Worm (Caenorhabditis elegans) whole organism, late embryonic: ENCODE measurements around the gene F31F6.1.

Source experiments
- Y22D7AL.16 ChIP-seq: sonication (generic microtip); optimal IDR thresholded peaks from 2 replicates; lab custom pipeline; 2016; ENCODE audit warnings: missing genetic modification characterization, missing compliant biosample characterization
- ahr-1 ChIP-seq: sonication (generic microtip); optimal IDR thresholded peaks from 2 replicates; lab custom pipeline; 2016; ENCODE audit warnings: missing genetic modification characterization, missing compliant biosample characterization
- ceh-18 ChIP-seq: sonication (generic microtip); optimal IDR thresholded peaks from 2 replicates; lab custom pipeline; 2016; ENCODE audit warnings: missing genetic modification characterization, missing compliant biosample characterization
- ceh-19 ChIP-seq: fragments of 200-800 bp; sonication (Bioruptor generic); optimal IDR thresholded peaks from 2 replicates; lab custom pipeline; 2018; ENCODE audit warnings: mild to moderate bottlenecking, missing genetic modification characterization, missing compliant biosample characterization
- ceh-31 ChIP-seq: sonication (generic microtip); optimal IDR thresholded peaks from 2 replicates; lab custom pipeline; 2016; ENCODE audit warnings: missing genetic modification characterization, missing compliant biosample characterization
- ceh-48 ChIP-seq: sonication (generic microtip); optimal IDR thresholded peaks from 2 replicates; lab custom pipeline; 2016; ENCODE audit warnings: missing genetic modification characterization, inconsistent platforms, missing compliant biosample characterization
- ceh-6 ChIP-seq: fragments of 200-800 bp; sonication (Bioruptor generic); optimal IDR thresholded peaks from 2 replicates; lab custom pipeline; 2018; ENCODE audit warnings: mild to moderate bottlenecking, missing genetic modification characterization, missing compliant biosample characterization
- ceh-9 ChIP-seq: sonication (generic microtip); optimal IDR thresholded peaks from 2 replicates; lab custom pipeline; 2016; ENCODE audit warnings: mild to moderate bottlenecking, missing genetic modification characterization, inconsistent platforms, missing compliant biosample characterization
- dmd-4 ChIP-seq: sonication (generic microtip); optimal IDR thresholded peaks from 2 replicates; lab custom pipeline; 2016; ENCODE audit warnings: borderline replicate concordance, missing genetic modification characterization, missing compliant biosample characterization
- elt-2 ChIP-seq: sonication (generic microtip); optimal IDR thresholded peaks from 2 replicates; lab custom pipeline; 2016; ENCODE audit warnings: missing genetic modification reagents, missing genetic modification characterization, missing compliant biosample characterization
- fkh-6 ChIP-seq: sonication (generic microtip); optimal IDR thresholded peaks from 2 replicates; lab custom pipeline; 2016; ENCODE audit warnings: missing genetic modification characterization, missing compliant biosample characterization
- gmeb-2 ChIP-seq: sonication (generic microtip); optimal IDR thresholded peaks from 2 replicates; lab custom pipeline; 2016; ENCODE audit warnings: missing genetic modification characterization, inconsistent platforms, missing compliant biosample characterization
- hlh-13 ChIP-seq: fragments of 200-800 bp; sonication (Bioruptor generic); optimal IDR thresholded peaks from 2 replicates; lab custom pipeline; 2018; ENCODE audit warnings: mild to moderate bottlenecking, missing genetic modification characterization, missing compliant biosample characterization
- hlh-15 ChIP-seq: sonication (generic microtip); optimal IDR thresholded peaks from 2 replicates; lab custom pipeline; 2016; ENCODE audit warnings: missing genetic modification characterization, missing compliant biosample characterization
- hlh-30 ChIP-seq: sonication (generic microtip); optimal IDR thresholded peaks from 2 replicates; lab custom pipeline; 2017; ENCODE audit warnings: antibody characterized with exemption, missing genetic modification characterization, missing compliant biosample characterization; ENCODE audit not compliant: insufficient read depth
- hlh-6 ChIP-seq: sonication (generic microtip); optimal IDR thresholded peaks from 2 replicates; lab custom pipeline; 2016; ENCODE audit warnings: missing genotype, missing genetic modification characterization, missing compliant biosample characterization
- hlh-8 ChIP-seq: sonication (generic microtip); optimal IDR thresholded peaks from 2 replicates; lab custom pipeline; 2016; ENCODE audit warnings: missing genotype, missing genetic modification characterization, missing compliant biosample characterization
- lim-6 ChIP-seq: sonication (generic microtip); optimal IDR thresholded peaks from 2 replicates; lab custom pipeline; 2016; ENCODE audit warnings: missing genetic modification characterization, missing compliant biosample characterization
- lin-11 ChIP-seq: fragments of 200-800 bp; sonication (Bioruptor generic); optimal IDR thresholded peaks from 2 replicates; lab custom pipeline; 2018; ENCODE audit warnings: mild to moderate bottlenecking, missing genetic modification characterization, missing compliant biosample characterization
- nhr-232 ChIP-seq: sonication (generic microtip); optimal IDR thresholded peaks from 2 replicates; lab custom pipeline; 2016; ENCODE audit warnings: missing genetic modification characterization, missing compliant biosample characterization
- odd-2 ChIP-seq: sonication (generic microtip); optimal IDR thresholded peaks from 2 replicates; lab custom pipeline; 2017; ENCODE audit warnings: antibody characterized with exemption, mild to moderate bottlenecking, missing genetic modification characterization, missing compliant biosample characterization
- pat-9 ChIP-seq: fragments of 200-800 bp; sonication (Bioruptor generic); optimal IDR thresholded peaks from 2 replicates; lab custom pipeline; 2018; ENCODE audit warnings: mild to moderate bottlenecking, missing genetic modification characterization, moderate library complexity, missing compliant biosample characterization
- pha-2 ChIP-seq: sonication (generic microtip); optimal IDR thresholded peaks from 2 replicates; lab custom pipeline; 2017; ENCODE audit warnings: mild to moderate bottlenecking, missing genetic modification characterization, missing compliant biosample characterization
- pha-4 ChIP-seq: fragments of 150-350 bp; optimal IDR thresholded peaks from 2 replicates; lab custom pipeline; 2018; ENCODE audit warnings: missing biosample characterization, missing genetic modification reagents, missing genetic modification characterization
- pqm-1 ChIP-seq: sonication (generic microtip); optimal IDR thresholded peaks from 2 replicates; lab custom pipeline; 2016; ENCODE audit warnings: missing genetic modification characterization, missing compliant biosample characterization
- pros-1 ChIP-seq: fragments of 150-350 bp; optimal IDR thresholded peaks from 2 replicates; lab custom pipeline; 2014; ENCODE audit warnings: missing biosample characterization, missing genetic modification reagents, missing genetic modification characterization
- ref-2 ChIP-seq: sonication (generic microtip); optimal IDR thresholded peaks from 2 replicates; lab custom pipeline; 2016; ENCODE audit warnings: missing genetic modification characterization, missing compliant biosample characterization
- sdc-2 ChIP-seq: sonication (generic microtip); optimal IDR thresholded peaks from 2 replicates; lab custom pipeline; 2016; ENCODE audit warnings: missing genotype, missing genetic modification characterization, missing compliant biosample characterization
- sox-2 ChIP-seq: fragments of 200-800 bp; sonication (Bioruptor generic); IDR thresholded peaks from 2 replicates; pipeline ENCODE4 v1.3.6; 2022; ENCODE audit warnings: missing genetic modification reagents, missing genetic modification characterization, missing compliant biosample characterization
- sox-4 ChIP-seq: sonication (generic microtip); optimal IDR thresholded peaks from 2 replicates; lab custom pipeline; 2017; ENCODE audit warnings: mild to moderate bottlenecking, missing genetic modification characterization, inconsistent platforms, missing compliant biosample characterization
- syd-9 ChIP-seq: sonication (generic microtip); optimal IDR thresholded peaks from 2 replicates; lab custom pipeline; 2016; ENCODE audit warnings: mild to moderate bottlenecking, missing genetic modification characterization, moderate library complexity, missing compliant biosample characterization
- tbx-7 ChIP-seq: sonication (generic microtip); optimal IDR thresholded peaks from 2 replicates; lab custom pipeline; 2016; ENCODE audit warnings: missing genotype, missing genetic modification characterization, missing compliant biosample characterization
- unc-3 ChIP-seq, 2 experiments: fragments of 200-800 bp in 1 of 2; sonication (Bioruptor generic) in 1 of 2; sonication (generic microtip) in 1 of 2; conservative IDR thresholded peaks in 1 of 2; optimal IDR thresholded peaks in 1 of 2; 2 replicates each; pipeline versions ENCODE4 v1.3.6 to Lab custom; 2016 to 2022; ENCODE audit warnings: missing compliant biosample characterization in 2 of 2, missing genetic modification characterization in 2 of 2, missing genetic modification reagents in 1 of 2
- unc-42 ChIP-seq: sonication (generic microtip); optimal IDR thresholded peaks from 2 replicates; lab custom pipeline; 2016; ENCODE audit warnings: missing genotype, missing genetic modification characterization, missing compliant biosample characterization
- unc-55 ChIP-seq: sonication (generic microtip); optimal IDR thresholded peaks from 2 replicates; lab custom pipeline; 2017; ENCODE audit warnings: missing biosample characterization, missing genetic modification reagents, missing genetic modification characterization
- unc-86 ChIP-seq: sonication (generic microtip); optimal IDR thresholded peaks from 2 replicates; lab custom pipeline; 2016; ENCODE audit warnings: missing genetic modification characterization, missing compliant biosample characterization
- zip-5 ChIP-seq: sonication (generic microtip); optimal IDR thresholded peaks from 2 replicates; lab custom pipeline; 2016; ENCODE audit warnings: missing genetic modification characterization, missing compliant biosample characterization
- ztf-16 ChIP-seq: sonication (generic microtip); optimal IDR thresholded peaks from 2 replicates; lab custom pipeline; 2017; ENCODE audit warnings: missing genetic modification characterization, missing compliant biosample characterization

F31F6.1 gene

DNA sequence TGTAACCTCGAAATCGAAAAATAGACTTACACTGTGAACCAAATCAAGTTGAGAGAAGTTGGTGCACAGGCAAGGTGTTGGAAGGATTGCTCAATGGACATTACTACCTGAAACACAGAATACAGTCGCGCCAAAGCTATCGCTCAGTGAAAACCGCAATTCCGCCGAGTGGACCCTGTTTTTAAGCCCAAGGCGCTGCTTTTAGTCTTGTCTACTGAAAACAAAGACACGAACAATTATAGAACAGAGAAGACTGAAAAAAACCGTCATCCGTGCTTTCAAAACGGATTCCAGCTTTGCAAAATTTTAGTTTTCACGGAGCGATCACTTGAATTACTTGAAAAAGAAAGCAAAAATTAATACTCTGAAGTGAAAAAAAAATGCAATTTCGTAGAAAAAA is at the start of gene F31F6.1:
TSS of gene F31F6.1 (minus strand) at position 101 of the 400 bp plus-strand sequence.
- peak; percentile 54 for TF ChIP-seq dmd-4 (tag; lab: Kevin White, UChicago)
- no peak for TF ChIP-seq unc-55

DNA sequence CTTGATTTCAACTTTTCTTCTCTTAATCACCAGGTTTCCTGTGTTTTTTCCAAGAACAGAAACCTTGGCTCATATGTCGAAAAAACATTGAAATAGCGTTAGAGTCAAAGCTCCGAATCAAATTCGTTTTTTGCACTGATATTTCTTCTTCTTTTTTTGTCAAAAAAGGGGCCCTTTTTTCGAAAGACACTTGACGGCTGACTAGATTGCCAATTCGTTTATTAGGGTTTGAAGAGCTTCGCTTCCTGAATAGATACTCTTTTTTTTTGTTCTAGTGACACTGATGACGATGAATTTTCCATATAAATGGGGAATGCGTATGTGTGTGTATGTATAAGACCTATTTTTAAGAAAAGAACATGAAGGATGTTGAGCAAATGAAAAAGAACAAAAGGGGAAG is 48.7 kb upstream of the F31F6.1 start:
- TF ChIP-seq unc-42 (tag; lab: Kevin White, UChicago) (peak; percentile 18), gmeb-2 (tag; lab: Kevin White, UChicago) (no peak), ahr-1 (tag; lab: Kevin White, UChicago) (no peak), ceh-9 (tag; lab: Kevin White, UChicago) (no peak), hlh-13 (GFP tag; lab: Kevin White, UChicago) (no peak)

DNA sequence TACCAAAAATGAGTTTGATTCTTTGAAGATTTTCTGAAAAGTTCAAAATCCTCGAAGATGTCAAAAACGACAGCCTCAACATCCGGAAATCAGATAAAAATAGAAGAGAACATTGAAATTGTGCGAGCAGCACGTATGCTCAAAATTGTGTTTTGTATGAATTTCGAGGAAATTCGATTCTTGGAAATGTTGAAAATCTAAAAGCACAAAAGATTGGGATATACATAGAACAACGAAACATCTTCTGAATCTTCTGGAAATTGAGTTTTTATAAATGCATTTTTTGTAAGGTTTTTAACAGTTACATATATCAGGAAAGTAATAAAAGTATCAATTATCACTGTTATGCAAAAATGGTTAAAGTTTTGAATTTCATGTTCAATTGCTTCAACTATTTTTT is 42.6 kb upstream of the F31F6.1 start:
- TF ChIP-seq elt-2 (tag; lab: Kevin White, UChicago) (no peak), sox-4 (tag; lab: Kevin White, UChicago) (no peak), pha-2 (tag; lab: Kevin White, UChicago) (no peak), pha-4 (tag; lab: Kevin White, UChicago) (no peak), pqm-1 (tag; lab: Kevin White, UChicago) (no peak), ztf-16 (no peak), unc-86 (no peak), hlh-6 (tag; lab: Kevin White, UChicago) (no peak), sox-2 (no peak), hlh-15 (tag; lab: Kevin White, UChicago) (no peak), lin-11 (tag; lab: Kevin White, UChicago) (no peak), ref-2 (tag; lab: Kevin White, UChicago) (no peak), hlh-13 (GFP tag; lab: Kevin White, UChicago) (no peak), unc-3 (GFP tag; conservative IDR thresholded peaks at IDR 0.05; lab: Robert Waterston, UW) (no peak), unc-3 (tag; optimal IDR thresholded peaks at IDR 0.05; lab: Kevin White, UChicago) (no peak)
- TF ChIP-seq, all 69 proteins: peak for 0

DNA sequence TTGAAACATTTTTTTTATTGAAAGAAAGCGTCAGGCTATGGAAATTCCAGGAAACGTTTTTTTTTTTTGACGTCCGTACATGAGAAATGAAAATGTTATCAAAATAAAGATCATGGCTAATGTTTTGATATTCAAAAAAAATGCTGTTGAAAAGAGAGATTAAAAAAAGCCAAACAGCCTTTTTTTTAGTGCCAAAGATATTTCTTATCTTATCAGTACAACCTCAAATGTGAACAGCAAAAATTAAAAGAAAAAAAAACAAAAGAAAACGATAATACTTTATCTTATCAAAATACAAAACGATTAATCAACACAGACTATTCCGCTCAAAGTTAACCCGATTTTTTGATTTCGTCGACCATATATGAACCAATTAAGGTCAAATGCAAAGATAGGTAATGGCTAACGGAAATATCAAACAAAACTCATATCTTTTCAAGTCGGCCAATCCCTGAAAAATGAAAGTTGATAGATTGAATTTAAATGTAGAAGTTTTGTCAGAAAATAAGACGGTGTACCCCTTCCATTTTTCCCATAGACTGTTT is 39.2 kb upstream of the F31F6.1 start:
- TF ChIP-seq hlh-30 (no peak), ceh-18 (no peak), Y22D7AL.16 (no peak), ceh-19 (GFP tag; lab: Kevin White, UChicago) (no peak), hlh-8 (tag; lab: Kevin White, UChicago) (no peak), elt-2 (tag; lab: Kevin White, UChicago) (peak; percentile 68)

DNA sequence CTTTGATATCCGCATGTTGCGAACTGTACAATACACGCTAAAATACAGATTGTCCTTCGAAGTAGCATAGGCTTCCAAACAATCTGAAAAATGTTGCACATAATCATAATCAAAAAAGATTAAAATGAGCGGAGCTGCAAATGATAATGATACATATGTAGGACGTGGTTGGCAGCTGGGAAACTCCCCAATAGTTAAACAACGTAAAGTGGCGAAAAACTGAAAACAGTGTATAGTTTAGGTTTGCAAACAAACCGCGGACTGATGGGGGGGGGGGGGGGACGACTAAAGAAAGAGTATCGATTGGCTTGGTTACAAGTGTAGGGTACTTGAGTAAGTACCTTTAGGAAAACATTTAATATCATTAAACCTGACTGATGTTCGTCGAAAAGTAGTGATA is 37.1 kb upstream of the F31F6.1 start, which contains the start of gene hex-5:
TSS of gene hex-5 (minus strand) at position 101 of the 400 bp plus-strand sequence.
- TF ChIP-seq fkh-6 (tag; lab: Kevin White, UChicago) = no peak
- TF ChIP-seq pat-9 = no peak
- TF ChIP-seq odd-2 (tag; lab: Kevin White, UChicago) = no peak
- TF ChIP-seq nhr-232 (tag; lab: Kevin White, UChicago) = no peak
- TF ChIP-seq ceh-48 (tag; lab: Kevin White, UChicago) = no peak
- TF ChIP-seq zip-5 (tag; lab: Kevin White, UChicago) = no peak
- no peak for TF ChIP-seq sdc-2
- no peak for TF ChIP-seq pros-1
- TF ChIP-seq syd-9 (tag; lab: Kevin White, UChicago) = no peak
- TF ChIP-seq tbx-7 (tag; lab: Kevin White, UChicago) = no peak
- no peak for TF ChIP-seq unc-86
- TF ChIP-seq lim-6 (tag; lab: Kevin White, UChicago) = no peak
- TF ChIP-seq ceh-6 = no peak
- TF ChIP-seq hlh-6 (tag; lab: Kevin White, UChicago) = no peak
- no peak for TF ChIP-seq unc-3 (GFP tag; conservative IDR thresholded peaks at IDR 0.05; lab: Robert Waterston, UW)
- TF ChIP-seq unc-3 (tag; optimal IDR thresholded peaks at IDR 0.05; lab: Kevin White, UChicago) = no peak
- no peak for TF ChIP-seq ceh-31 (tag; lab: Kevin White, UChicago)
- no peak for TF ChIP-seq lin-11 (tag; lab: Kevin White, UChicago)
- no peak for TF ChIP-seq Y22D7AL.16
